Fruit fly (Drosophila melanogaster) whole organism, prepupa: ENCODE data around the gene CG14237.

Experiments used
- Blimp-1 ChIP-seq: fragments of 200-800 bp; sonication (Bioruptor generic); optimal IDR thresholded peaks from 3 replicates; lab custom pipeline; 2017; ENCODE audit warnings: missing biosample characterization, missing genetic modification characterization, mild to moderate bottlenecking, moderate library complexity, missing genetic modification reagents
- CG10631 ChIP-seq: fragments of 200-800 bp; sonication (Bioruptor generic); optimal IDR thresholded peaks from 2 replicates; lab custom pipeline; 2016; ENCODE audit warnings: missing biosample characterization, missing genetic modification characterization
- CG11902 ChIP-seq: fragments of 200-800 bp; sonication (Bioruptor generic); optimal IDR thresholded peaks from 3 replicates; lab custom pipeline; 2016; ENCODE audit warnings: missing biosample characterization, missing genetic modification characterization
- CG15336 ChIP-seq: fragments of 200-800 bp; sonication (Bioruptor generic); IDR thresholded peaks from 2 replicates; pipeline ENCODE4 v1.3.6; 2022; ENCODE audit warnings: missing biosample characterization, missing genetic modification characterization
- CG16779 ChIP-seq: fragments of 200-800 bp; sonication (Bioruptor generic); optimal IDR thresholded peaks from 3 replicates; lab custom pipeline; 2017; ENCODE audit warnings: missing biosample characterization, mild to moderate bottlenecking, missing genetic modification characterization
- CG3032 ChIP-seq: fragments of 200-800 bp; optimal IDR thresholded peaks from 2 replicates; lab custom pipeline; 2019; ENCODE audit warnings: missing biosample characterization, mild to moderate bottlenecking, missing genetic modification characterization, moderate library complexity
- CG31627 ChIP-seq: fragments of 200-800 bp; sonication (Bioruptor generic); optimal IDR thresholded peaks from 3 replicates; lab custom pipeline; 2016; ENCODE audit warnings: missing biosample characterization, missing genetic modification characterization
- CG32006 ChIP-seq: fragments of 200-800 bp; sonication (Bioruptor generic); optimal IDR thresholded peaks from 3 replicates; lab custom pipeline; 2017; ENCODE audit warnings: missing biosample characterization, mild to moderate bottlenecking, missing genetic modification characterization
- CG34406 ChIP-seq: fragments of 200-800 bp; sonication (Bioruptor generic); optimal IDR thresholded peaks from 3 replicates; lab custom pipeline; 2016; ENCODE audit warnings: missing biosample characterization, missing genetic modification characterization
- CG3919 ChIP-seq: fragments of 200-800 bp; sonication (Bioruptor generic); optimal IDR thresholded peaks from 3 replicates; lab custom pipeline; 2016; ENCODE audit warnings: missing biosample characterization, missing genetic modification characterization
- CG4318 ChIP-seq: fragments of 200-800 bp; sonication (Bioruptor generic); optimal IDR thresholded peaks from 3 replicates; lab custom pipeline; 2017; ENCODE audit warnings: missing biosample characterization, mild to moderate bottlenecking, missing genetic modification characterization
- CG6163 ChIP-seq: fragments of 200-800 bp; sonication (Bioruptor generic); IDR thresholded peaks from 3 replicates; pipeline ENCODE4 v1.3.6; 2022; ENCODE audit warnings: missing biosample characterization, missing genetic modification characterization
- CG6276 ChIP-seq: fragments of 200-800 bp; sonication (Bioruptor generic); optimal IDR thresholded peaks from 2 replicates; lab custom pipeline; 2017; ENCODE audit warnings: missing biosample characterization, mild to moderate bottlenecking, missing genetic modification characterization
- CG6792 ChIP-seq: fragments of 200-800 bp; sonication (Bioruptor generic); optimal IDR thresholded peaks from 3 replicates; lab custom pipeline; 2016; ENCODE audit warnings: missing biosample characterization, missing genetic modification characterization
- CG6808 ChIP-seq: fragments of 200-800 bp; sonication (Bioruptor generic); optimal IDR thresholded peaks from 3 replicates; lab custom pipeline; 2017; ENCODE audit warnings: missing biosample characterization, missing genetic modification characterization, mild to moderate bottlenecking, moderate library complexity, missing genetic modification reagents
- CG7368 ChIP-seq: fragments of 200-800 bp; sonication (Bioruptor generic); optimal IDR thresholded peaks from 3 replicates; lab custom pipeline; 2016; ENCODE audit warnings: missing biosample characterization, missing genetic modification characterization
- CG8119 ChIP-seq: fragments of 200-800 bp; sonication (Bioruptor generic); IDR thresholded peaks from 3 replicates; pipeline ENCODE4 v1.3.6; 2022; ENCODE audit warnings: missing biosample characterization, missing genetic modification characterization
- CG8319 ChIP-seq: fragments of 200-800 bp; sonication (Bioruptor generic); optimal IDR thresholded peaks from 3 replicates; lab custom pipeline; 2016; ENCODE audit warnings: missing biosample characterization, missing genetic modification characterization
- CG8632 ChIP-seq: fragments of 200-800 bp; sonication (Bioruptor generic); optimal IDR thresholded peaks from 3 replicates; lab custom pipeline; 2016; ENCODE audit warnings: missing biosample characterization, missing genetic modification characterization
- CG9139 ChIP-seq: fragments of 200-800 bp; sonication (Bioruptor generic); optimal IDR thresholded peaks from 3 replicates; lab custom pipeline; 2017; ENCODE audit warnings: missing biosample characterization, mild to moderate bottlenecking, missing genetic modification characterization
- Eip75B ChIP-seq: fragments of 200-800 bp; sonication (Bioruptor generic); optimal IDR thresholded peaks from 3 replicates; lab custom pipeline; 2016; ENCODE audit warnings: missing biosample characterization, missing genetic modification characterization
- Eip78C ChIP-seq: fragments of 200-800 bp; sonication (Bioruptor generic); peaks from one replicate; lab custom pipeline; 2016; ENCODE audit warnings: missing biosample characterization, missing genetic modification characterization
- Eip93F ChIP-seq: fragments of 200-800 bp; sonication (Bioruptor generic); optimal IDR thresholded peaks from 2 replicates; lab custom pipeline; 2016; ENCODE audit warnings: missing biosample characterization, mild to moderate bottlenecking, missing genetic modification characterization
- Hr4 ChIP-seq: fragments of 200-800 bp; sonication (Bioruptor generic); optimal IDR thresholded peaks from 3 replicates; lab custom pipeline; 2016; ENCODE audit warnings: missing biosample characterization, missing genetic modification characterization
- OdsH ChIP-seq: fragments of 200-800 bp; sonication (Bioruptor generic); optimal IDR thresholded peaks from 3 replicates; lab custom pipeline; 2016; ENCODE audit warnings: missing biosample characterization, missing genetic modification characterization
- Smox ChIP-seq: fragments of 200-800 bp; sonication (Bioruptor generic); optimal IDR thresholded peaks from 3 replicates; lab custom pipeline; 2016; ENCODE audit warnings: missing biosample characterization, missing genetic modification characterization
- Sox102F ChIP-seq: fragments of 200-800 bp; sonication (Bioruptor generic); optimal IDR thresholded peaks from 2 replicates; lab custom pipeline; 2016; ENCODE audit warnings: missing biosample characterization, mild to moderate bottlenecking, missing genetic modification characterization
- Sox14 ChIP-seq: fragments of 200-800 bp; sonication (Bioruptor generic); optimal IDR thresholded peaks from 3 replicates; lab custom pipeline; 2016; ENCODE audit warnings: missing biosample characterization, missing genetic modification characterization
- Sox15 ChIP-seq: fragments of 200-800 bp; sonication (Bioruptor generic); optimal IDR thresholded peaks from 3 replicates; lab custom pipeline; 2016; ENCODE audit warnings: missing biosample characterization, missing genetic modification characterization
- achi ChIP-seq: fragments of 200-800 bp; sonication (Bioruptor generic); optimal IDR thresholded peaks from 3 replicates; lab custom pipeline; 2016; ENCODE audit warnings: missing biosample characterization, missing genetic modification characterization
- cyc ChIP-seq: fragments of 200-800 bp; sonication (Bioruptor generic); optimal IDR thresholded peaks from 3 replicates; lab custom pipeline; 2016; ENCODE audit warnings: missing biosample characterization, missing genetic modification characterization
- dsx ChIP-seq: fragments of 200-800 bp; optimal IDR thresholded peaks from 3 replicates; lab custom pipeline; 2019; ENCODE audit warnings: missing biosample characterization, mild to moderate bottlenecking, missing genetic modification characterization, moderate library complexity; ENCODE audit not compliant: poor library complexity, severe bottlenecking
- eg ChIP-seq: fragments of 200-800 bp; sonication (Bioruptor generic); IDR thresholded peaks from 3 replicates; pipeline ENCODE4 v1.3.6; 2022; ENCODE audit warnings: missing biosample characterization, missing genetic modification characterization
- esn ChIP-seq: fragments of 200-800 bp; sonication (Bioruptor generic); optimal IDR thresholded peaks from 2 replicates; lab custom pipeline; 2016; ENCODE audit warnings: missing biosample characterization, mild to moderate bottlenecking, missing genetic modification characterization, moderate library complexity
- fd59A ChIP-seq: fragments of 200-800 bp; sonication (Bioruptor generic); optimal IDR thresholded peaks from 2 replicates; lab custom pipeline; 2017; ENCODE audit warnings: missing biosample characterization, mild to moderate bottlenecking, missing genetic modification characterization, missing genetic modification reagents
- fd85E ChIP-seq: fragments of 200-800 bp; sonication (Bioruptor generic); optimal IDR thresholded peaks from 3 replicates; lab custom pipeline; 2016; ENCODE audit warnings: missing biosample characterization, missing genetic modification characterization
- fkh ChIP-seq: fragments of 200-800 bp; sonication (Bioruptor generic); optimal IDR thresholded peaks from 3 replicates; lab custom pipeline; 2017; ENCODE audit warnings: missing biosample characterization, mild to moderate bottlenecking, missing genetic modification characterization, moderate library complexity
- net ChIP-seq: fragments of 200-800 bp; sonication (Bioruptor generic); optimal IDR thresholded peaks from 3 replicates; lab custom pipeline; 2016; ENCODE audit warnings: missing biosample characterization, missing genetic modification characterization
- pdm3 ChIP-seq: fragments of 200-800 bp; sonication (Bioruptor generic); optimal IDR thresholded peaks from 3 replicates; lab custom pipeline; 2016; ENCODE audit warnings: missing biosample characterization, missing genetic modification characterization
- spab ChIP-seq: fragments of 200-800 bp; sonication (Bioruptor generic); optimal IDR thresholded peaks from 2 replicates; lab custom pipeline; 2017; ENCODE audit warnings: missing biosample characterization, mild to moderate bottlenecking, missing genetic modification characterization, missing genetic modification reagents
- ss ChIP-seq, 2 experiments: fragments of 200-800 bp; sonication (Bioruptor generic); optimal IDR thresholded peaks; 2 replicates in 1 of 2; 3 replicates in 1 of 2; lab custom pipeline; 2017 to 2018; ENCODE audit warnings: mild to moderate bottlenecking in 2 of 2, missing biosample characterization in 2 of 2, missing genetic modification characterization in 2 of 2, moderate library complexity in 1 of 2
- svp ChIP-seq: fragments of 200-800 bp; sonication (Bioruptor generic); peaks from one replicate; lab custom pipeline; 2016; ENCODE audit warnings: missing biosample characterization, missing genetic modification characterization
- topi ChIP-seq: fragments of 200-800 bp; sonication (Bioruptor generic); optimal IDR thresholded peaks from 3 replicates; lab custom pipeline; 2016; ENCODE audit warnings: missing biosample characterization, missing genetic modification characterization
- vri ChIP-seq: fragments of 200-800 bp; sonication (Bioruptor generic); optimal IDR thresholded peaks from 3 replicates; lab custom pipeline; 2016; ENCODE audit warnings: missing biosample characterization, mild to moderate bottlenecking, missing genetic modification characterization

CG14237 gene

dm6 chr3R:26440455-26441196 lies 16.1 kb upstream of the CG14237 start, which contains the start of gene tx (continued):
- TF ChIP-seq CG3919 (GFP tag; lab: Kevin White, UChicago) (peak; percentile 8), Eip78C (GFP tag; lab: Kevin White, UChicago) (peak; percentile 72), esn (GFP tag; lab: Kevin White, UChicago) (no peak), CG6792 (no peak)

dm6 chr3R:26442609-26443180 lies 14.0 kb upstream of the CG14237 start:
- TF ChIP-seq CG16779 (peak; percentile 11), ss (GFP tag; optimal IDR thresholded peaks at IDR 0.05; lab: Kevin White, UChicago) (no peak), CG8119 (GFP tag; lab: Robert Waterston, UW) (peak; percentile 55), Eip78C (GFP tag; lab: Kevin White, UChicago) (no peak), CG8632 (GFP tag; lab: Kevin White, UChicago) (no peak), CG6163 (GFP tag; lab: Robert Waterston, UW) (peak; percentile 51; the same call in 2 of the 3 replicates), CG3032 (tag; lab: Kevin White, UChicago) (no peak), eg (peak; percentile 72; the same call in 2 of the 3 replicates), CG8319 (no peak), Blimp-1 (GFP tag; lab: Kevin White, UChicago) (no peak), CG11902 (GFP tag; lab: Kevin White, UChicago) (no peak), CG15336 (GFP tag; lab: Robert Waterston, UW) (peak; percentile 65), Eip93F (GFP tag; lab: Kevin White, UChicago) (no peak), CG6808 (GFP tag; lab: Kevin White, UChicago) (peak; percentile 5), fd59A (GFP tag; lab: Kevin White, UChicago) (no peak), Smox (GFP tag; lab: Kevin White, UChicago) (no peak), CG6792 (no peak), topi (no peak), dsx (GFP tag; lab: Kevin White, UChicago) (peak; percentile 14), pdm3 (GFP tag; lab: Kevin White, UChicago) (no peak), Eip75B (GFP tag; lab: Kevin White, UChicago) (no peak), CG32006 (no peak), CG4318 (GFP tag; lab: Kevin White, UChicago) (no peak), CG9139 (no peak), achi (GFP tag; lab: Kevin White, UChicago) (no peak), net (GFP tag; lab: Kevin White, UChicago) (no peak), esn (GFP tag; lab: Kevin White, UChicago) (no peak), CG7368 (GFP tag; lab: Kevin White, UChicago) (no peak), Sox15 (GFP tag; lab: Kevin White, UChicago) (no peak), cyc (GFP tag; lab: Kevin White, UChicago) (no peak), CG31627 (GFP tag; lab: Kevin White, UChicago) (no peak), fkh (peak; percentile 17), Sox102F (GFP tag; lab: Kevin White, UChicago) (no peak), CG3919 (GFP tag; lab: Kevin White, UChicago) (no peak), svp (GFP tag; lab: Kevin White, UChicago) (no peak), CG10631 (GFP tag; lab: Kevin White, UChicago) (no peak), fd85E (GFP tag; lab: Kevin White, UChicago) (no peak), Hr4 (no peak), CG34406 (no peak), CG6276 (GFP tag; lab: Kevin White, UChicago) (peak; percentile 76), OdsH (GFP tag; lab: Kevin White, UChicago) (no peak), vri (no peak), spab (GFP tag; lab: Kevin White, UChicago) (peak; percentile 3), Sox14 (no peak)
